Fruit fly (Drosophila melanogaster) whole organism, pupa: Measurements from ENCODE around the gene CG6295.

ENCODE experiments used
- CG15710 ChIP-seq: fragments of 200-800 bp; sonication (Bioruptor generic); optimal IDR thresholded peaks from 2 replicates; lab custom pipeline; 2018; ENCODE audit warnings: missing biosample characterization, mild to moderate bottlenecking, missing genetic modification characterization, moderate library complexity
- CG32121 ChIP-seq: fragments of 200-800 bp; sonication (Bioruptor generic); IDR thresholded peaks from 2 replicates; pipeline ENCODE4 v1.3.6; 2022; ENCODE audit warnings: missing biosample characterization, missing genetic modification characterization
- EcR ChIP-seq: fragments of 200-800 bp; sonication (Bioruptor generic); optimal IDR thresholded peaks from 3 replicates; lab custom pipeline; 2019; ENCODE audit warnings: missing biosample characterization, missing genetic modification characterization, mild to moderate bottlenecking, moderate library complexity, missing genetic modification reagents
- Ets98B ChIP-seq: fragments of 200-800 bp; sonication (Bioruptor generic); IDR thresholded peaks from 2 replicates; pipeline ENCODE4 v1.3.6; 2022; ENCODE audit warnings: missing biosample characterization, missing genetic modification characterization
- Snoo ChIP-seq: fragments of 200-800 bp; sonication (Bioruptor generic); optimal IDR thresholded peaks from 3 replicates; lab custom pipeline; 2017; ENCODE audit warnings: missing biosample characterization, mild to moderate bottlenecking, missing genetic modification characterization, inconsistent platforms
- fd96Ca ChIP-seq: fragments of 200-800 bp; sonication (Bioruptor generic); IDR thresholded peaks from 3 replicates; pipeline ENCODE4 v1.3.6; 2022; ENCODE audit warnings: missing biosample characterization, missing genetic modification characterization
- gl ChIP-seq: fragments of 200-800 bp; sonication (Bioruptor generic); optimal IDR thresholded peaks from 2 replicates; lab custom pipeline; 2018; ENCODE audit warnings: missing biosample characterization, mild to moderate bottlenecking, missing genetic modification characterization
- rn ChIP-seq: fragments of 200-800 bp; sonication (Bioruptor generic); IDR thresholded peaks from 2 replicates; pipeline ENCODE4 v1.3.6; 2022; ENCODE audit warnings: missing biosample characterization, missing genetic modification characterization

- TF ChIP-seq Ets98B (GFP tag; lab: Robert Waterston, UW) (no peak), fd96Ca (no peak), Snoo (tag; lab: Kevin White, UChicago) (no peak), CG15710 (tag; lab: Kevin White, UChicago) (no peak), EcR (GFP tag; lab: Kevin White, UChicago) (no peak), CG32121 (GFP tag; lab: Robert Waterston, UW) (no peak), gl (tag; lab: Kevin White, UChicago) (no peak), rn (GFP tag; lab: Robert Waterston, UW) (no peak)
Measured at dm6 chr3R:26978241-26978640, 28.6 kb downstream of the CG6295 start, which contains the start of the genes CG14253 and CG46313.
